Worm (Caenorhabditis elegans): ENCODE results near the gene Y38C1BA.1.

Y38C1BA.1 gene

DNA sequence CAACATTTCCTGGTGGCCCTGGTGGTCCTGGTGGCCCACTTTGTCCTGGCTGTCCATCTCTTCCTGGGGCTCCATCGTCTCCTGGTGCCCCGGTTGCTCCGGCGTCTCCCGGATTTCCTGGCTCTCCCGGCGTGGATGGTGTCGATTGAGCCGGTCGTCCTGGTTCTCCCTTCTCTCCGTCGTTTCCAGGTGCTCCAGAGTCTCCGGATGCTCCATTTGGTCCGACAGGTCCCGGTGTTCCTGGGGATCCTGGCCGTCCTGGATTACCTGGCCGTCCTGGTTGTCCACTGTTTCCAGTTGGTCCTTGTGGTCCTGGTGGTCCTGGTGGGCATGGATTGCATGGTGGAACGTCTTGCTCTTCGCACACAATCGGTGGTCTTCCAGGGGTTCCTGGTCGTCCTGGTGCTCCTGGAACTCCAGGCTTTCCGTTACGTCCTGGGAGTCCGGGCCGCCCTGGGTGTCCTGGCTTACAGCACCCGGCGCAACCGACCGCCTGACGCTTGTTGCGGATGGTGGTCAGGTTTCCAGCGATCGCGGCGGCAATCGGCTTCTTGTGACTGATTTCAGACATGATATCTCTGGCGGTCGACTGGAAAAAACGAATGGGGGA, 14.8 kb upstream of the Y38C1BA.1 start:
- TF ChIP-seq unc-62 (GFP tag; optimal IDR thresholded peaks at IDR 0.05): no peak

DNA sequence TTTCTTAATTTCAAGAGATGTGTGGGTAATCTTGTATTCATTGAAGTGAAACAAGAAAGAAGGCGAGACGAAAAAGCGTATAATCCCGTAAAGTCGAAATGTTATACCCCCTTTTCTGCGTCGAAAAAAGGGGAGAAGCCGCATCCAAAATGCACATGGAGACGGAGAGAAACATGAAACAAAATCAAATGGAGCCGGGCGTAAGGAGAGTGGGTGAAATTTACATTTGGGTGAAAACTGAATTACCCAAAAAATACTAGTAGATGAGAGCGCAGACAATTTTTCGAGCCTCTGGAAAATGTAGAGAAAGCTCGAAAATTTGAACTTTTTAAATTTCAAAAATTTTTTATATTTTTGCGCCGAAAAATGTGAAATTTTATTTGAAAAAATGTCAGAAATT, 12.5 kb upstream of the Y38C1BA.1 start:
- no peak for TF ChIP-seq unc-62 (GFP tag; optimal IDR thresholded peaks at IDR 0.05)

DNA sequence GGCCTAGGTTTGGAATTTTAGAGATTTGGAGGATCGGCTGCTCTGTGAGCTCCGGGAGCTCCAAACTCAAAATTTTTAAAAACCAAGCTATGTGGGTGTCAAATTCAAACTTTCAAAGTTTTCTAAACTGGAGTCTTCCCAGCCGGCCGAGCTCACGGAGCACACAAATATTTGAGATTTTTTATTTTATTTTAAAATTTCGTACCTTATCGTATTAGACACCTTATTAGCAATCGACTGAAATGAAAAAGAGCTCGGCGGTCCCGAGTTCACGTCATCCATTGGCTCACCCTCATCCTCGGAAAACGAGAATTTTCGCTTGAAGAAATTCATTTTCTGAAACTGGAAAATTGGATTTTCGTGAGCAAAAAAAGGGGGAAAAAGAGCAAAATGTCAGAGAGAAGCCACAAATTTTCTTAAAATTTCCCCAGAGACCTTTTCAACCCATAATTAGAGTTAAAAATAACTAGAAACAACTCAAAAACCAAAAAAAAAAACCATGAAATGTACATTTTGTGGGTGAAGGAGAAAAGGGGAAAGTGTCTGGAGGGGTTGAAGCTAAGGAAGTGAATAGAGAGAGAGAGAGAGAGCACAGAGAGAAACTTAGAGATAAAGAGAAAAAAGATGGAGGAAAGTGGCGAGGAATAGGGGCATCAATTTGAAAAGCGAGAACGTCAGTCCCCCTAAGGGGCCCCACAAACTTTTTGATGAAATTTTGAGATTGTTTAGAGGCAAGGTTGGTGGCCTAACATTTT, 11.2 kb upstream of the Y38C1BA.1 start, which contains the start of gene snn-1:
Gene snn-1, minus strand, starts transcription at position 355 of the 755 bp plus-strand sequence.
- no peak for TF ChIP-seq unc-62 (GFP tag; optimal IDR thresholded peaks at IDR 0.05)

DNA sequence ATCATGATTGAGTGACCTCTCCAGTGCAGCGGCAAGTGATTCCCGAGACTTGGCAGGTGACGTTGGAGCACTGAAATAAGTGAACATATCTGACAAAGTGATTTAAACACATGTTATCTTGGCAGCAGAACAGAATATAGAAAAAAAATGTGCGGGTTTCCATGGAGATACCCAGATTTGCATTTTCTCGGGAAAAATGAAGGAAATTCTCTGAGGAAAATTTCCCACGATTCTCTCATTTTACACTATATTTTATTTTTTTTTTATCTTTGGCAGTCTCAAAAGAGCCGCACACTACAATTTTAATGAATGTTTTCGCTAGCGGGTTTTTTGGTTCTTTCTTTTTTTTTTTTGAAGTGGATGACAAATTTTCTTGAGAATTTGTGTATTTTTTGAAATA, 10.1 kb upstream of the Y38C1BA.1 start:
- no peak for TF ChIP-seq unc-62 (GFP tag; optimal IDR thresholded peaks at IDR 0.05)

DNA sequence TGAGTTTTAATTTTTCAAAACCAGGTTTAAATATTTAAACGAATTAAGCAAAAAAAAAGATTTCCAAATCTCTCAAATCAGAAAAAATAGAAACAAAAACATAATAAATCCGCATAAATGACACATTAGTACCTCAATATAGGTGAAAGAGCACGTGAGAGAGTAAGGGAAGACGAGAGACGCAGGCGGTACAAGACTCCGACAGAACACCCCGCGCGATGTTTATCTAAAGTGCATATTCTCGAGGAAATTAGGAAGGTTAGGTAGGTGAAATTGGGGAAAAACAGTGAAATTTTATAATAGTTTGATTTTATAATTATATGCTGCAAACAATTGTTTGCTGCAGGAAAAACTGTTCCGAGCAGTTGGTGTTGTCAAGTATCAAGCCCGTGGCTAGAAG, 831 bp upstream of the Y38C1BA.1 start:
- TF ChIP-seq unc-62 (GFP tag; optimal IDR thresholded peaks at IDR 0.05): no peak

DNA sequence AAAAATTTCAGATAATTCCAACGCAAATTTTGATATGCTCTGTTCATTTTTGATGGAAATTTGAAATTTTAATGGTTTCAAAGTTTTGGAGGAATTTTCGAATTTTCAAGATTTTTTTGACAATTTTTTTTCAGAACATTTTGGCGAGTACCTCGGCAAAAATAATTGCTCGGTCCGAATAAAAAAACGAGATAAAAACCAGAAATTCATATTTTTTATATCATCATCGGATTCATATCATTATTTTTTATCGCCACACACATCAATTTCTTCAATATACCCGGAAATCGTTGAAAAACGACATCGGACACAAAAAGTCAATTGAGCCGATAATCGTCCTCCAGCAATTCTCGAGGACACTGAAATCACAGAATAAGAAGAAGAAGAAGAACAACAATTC, 12.0 kb downstream of the Y38C1BA.1 start:
- no peak for TF ChIP-seq unc-62 (GFP tag; optimal IDR thresholded peaks at IDR 0.05)

DNA sequence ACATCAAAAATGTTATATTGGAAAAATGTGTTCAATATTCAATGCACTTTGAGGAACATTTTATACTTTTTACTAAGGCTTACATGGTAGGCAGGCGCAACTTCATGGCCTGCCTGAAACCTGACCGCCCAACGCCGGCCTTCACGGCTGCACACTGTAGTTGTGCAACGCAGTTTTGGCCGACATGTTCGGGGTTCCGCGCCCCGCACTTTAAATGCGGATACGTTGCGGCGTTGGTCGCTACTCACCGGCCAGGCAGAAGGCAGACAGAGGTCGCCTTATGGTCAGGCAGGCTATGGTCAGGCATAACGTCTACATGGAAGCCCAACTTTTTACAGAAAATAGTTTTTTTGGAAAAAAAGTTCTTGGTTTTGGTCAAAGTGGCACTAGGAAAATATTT, 13.1 kb downstream of the Y38C1BA.1 start:
- TF ChIP-seq unc-62 (GFP tag; optimal IDR thresholded peaks at IDR 0.05): no peak

DNA sequence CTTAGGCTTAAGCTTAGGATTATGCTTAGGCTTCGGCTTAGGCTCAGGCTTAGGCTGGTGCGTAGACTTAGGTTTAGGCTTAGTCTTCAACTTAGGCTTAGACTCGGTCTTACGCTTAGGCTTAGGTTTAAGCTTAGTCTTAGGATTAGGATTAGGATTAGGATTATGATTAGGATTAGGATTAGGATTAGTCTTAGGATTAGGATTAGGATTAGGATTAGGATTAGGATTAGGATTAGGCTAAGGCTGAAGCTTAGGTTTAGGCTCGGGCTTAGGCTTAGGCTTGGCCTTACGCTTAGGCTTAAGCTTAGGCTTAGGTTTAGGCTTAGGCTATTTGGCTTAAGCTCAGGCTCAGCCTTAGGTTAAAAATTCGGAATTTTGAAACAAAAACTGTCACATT, 18.6 kb downstream of the Y38C1BA.1 start:
- no peak for TF ChIP-seq unc-62 (GFP tag; optimal IDR thresholded peaks at IDR 0.05)

DNA sequence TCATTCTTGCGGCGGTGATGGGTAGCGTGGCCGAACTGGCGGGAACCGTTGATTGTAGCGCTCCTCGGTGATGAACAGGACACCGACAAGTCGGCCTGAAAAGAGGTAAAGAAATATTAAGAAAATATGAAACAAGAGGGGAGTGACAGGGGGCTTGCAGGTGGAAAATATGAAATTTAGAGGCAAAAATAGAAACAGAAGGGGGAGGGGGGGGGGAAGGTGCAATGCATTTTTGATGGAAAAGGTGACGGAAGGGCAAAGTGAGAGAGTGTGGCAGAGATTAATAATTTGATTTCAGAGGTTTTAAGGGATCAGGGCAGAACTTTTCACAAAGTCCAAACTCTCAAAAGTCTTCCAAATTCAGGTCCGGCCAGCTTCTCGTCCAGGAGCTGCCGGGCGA, 22.2 kb downstream of the Y38C1BA.1 start, which contains the start of gene frpr-19:
Gene frpr-19, minus strand, starts transcription at position 101 of the 400 bp plus-strand sequence.
- TF ChIP-seq unc-62 (GFP tag; optimal IDR thresholded peaks at IDR 0.05): no peak

DNA sequence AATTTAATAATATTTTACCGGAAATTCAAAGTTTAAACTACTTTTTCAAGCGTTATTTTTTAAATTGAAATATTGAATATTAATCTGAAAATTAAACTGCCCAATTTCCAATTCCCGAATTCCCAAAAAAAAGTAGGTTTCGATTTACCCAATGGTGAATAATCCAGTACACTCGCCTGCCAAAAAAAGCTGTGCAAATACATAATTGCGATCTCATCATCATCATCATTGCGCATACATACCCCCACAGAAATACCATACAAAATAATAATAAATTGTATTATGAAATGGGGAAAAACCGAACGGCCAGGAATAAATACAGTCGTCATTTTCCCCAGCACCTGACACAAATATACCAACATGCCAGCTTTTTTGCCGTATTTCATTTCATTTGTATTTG, 31.9 kb downstream of the Y38C1BA.1 start, which contains the start of gene Y41D4A.1:
Gene Y41D4A.1, plus strand, starts transcription at position 301 of the 400 bp plus-strand sequence.
- TF ChIP-seq unc-62 (GFP tag; optimal IDR thresholded peaks at IDR 0.05): no peak

DNA sequence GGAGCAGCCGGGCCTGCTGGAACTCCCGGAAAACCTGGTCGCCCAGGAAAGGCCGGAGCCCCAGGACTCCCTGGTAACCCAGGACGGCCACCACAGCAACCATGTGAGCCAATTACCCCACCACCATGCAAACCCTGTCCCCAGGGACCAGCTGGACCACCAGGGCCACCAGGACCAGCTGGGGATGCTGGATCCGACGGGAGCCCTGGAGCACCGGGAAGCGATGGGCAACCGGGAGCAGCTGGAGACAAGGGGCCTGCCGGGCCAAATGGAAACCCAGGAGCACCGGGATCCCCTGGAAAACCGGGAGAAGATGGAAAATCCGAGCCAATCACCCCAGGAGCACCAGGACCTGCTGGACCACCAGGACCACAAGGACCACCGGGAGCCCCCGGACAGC, 34.7 kb downstream of the Y38C1BA.1 start:
- TF ChIP-seq unc-62 (GFP tag; optimal IDR thresholded peaks at IDR 0.05): no peak

DNA sequence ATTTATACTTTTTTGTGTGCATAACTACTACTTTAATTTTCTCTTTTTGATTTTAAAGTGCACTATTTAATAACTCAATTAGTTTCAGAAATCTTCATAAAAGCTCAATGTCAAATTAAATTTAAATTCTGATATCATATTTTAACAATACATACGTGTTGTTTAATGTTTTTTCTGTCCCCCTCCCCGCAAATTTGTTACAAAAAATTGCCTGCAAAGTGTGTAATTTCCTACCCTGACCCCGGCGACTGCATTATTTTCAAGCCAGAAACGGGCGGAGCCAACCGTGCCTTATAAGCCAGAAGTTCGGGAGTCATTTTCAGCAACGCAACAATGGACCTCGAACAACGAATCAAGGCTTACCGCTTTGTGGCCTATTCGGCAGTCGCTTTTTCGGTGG, 35.5 kb downstream of the Y38C1BA.1 start, which contains the start of gene col-108:
Gene col-108, plus strand, starts transcription at position 301 of the 400 bp plus-strand sequence.
- TF ChIP-seq unc-62 (GFP tag; optimal IDR thresholded peaks at IDR 0.05): no peak

DNA sequence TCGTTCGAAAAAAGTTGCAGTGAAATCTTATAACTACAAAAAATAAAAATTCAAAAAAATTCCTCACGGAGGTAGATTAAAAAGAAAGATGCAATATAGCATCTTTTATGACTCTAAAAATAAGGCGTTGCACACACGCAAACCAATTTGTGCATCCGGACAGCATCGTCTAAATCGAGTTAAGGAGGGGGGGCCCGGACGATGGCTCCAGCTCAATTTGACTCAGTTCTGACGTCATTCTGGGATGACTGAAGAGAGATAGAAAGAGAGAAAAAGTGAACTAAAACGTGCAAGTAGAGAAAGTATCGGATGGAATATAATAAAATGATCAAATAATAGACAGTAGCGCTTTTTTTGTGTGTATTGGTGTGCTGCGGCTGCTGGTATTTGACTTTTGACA, 37.8 kb downstream of the Y38C1BA.1 start:
- TF ChIP-seq unc-62 (GFP tag; optimal IDR thresholded peaks at IDR 0.05): no peak

DNA sequence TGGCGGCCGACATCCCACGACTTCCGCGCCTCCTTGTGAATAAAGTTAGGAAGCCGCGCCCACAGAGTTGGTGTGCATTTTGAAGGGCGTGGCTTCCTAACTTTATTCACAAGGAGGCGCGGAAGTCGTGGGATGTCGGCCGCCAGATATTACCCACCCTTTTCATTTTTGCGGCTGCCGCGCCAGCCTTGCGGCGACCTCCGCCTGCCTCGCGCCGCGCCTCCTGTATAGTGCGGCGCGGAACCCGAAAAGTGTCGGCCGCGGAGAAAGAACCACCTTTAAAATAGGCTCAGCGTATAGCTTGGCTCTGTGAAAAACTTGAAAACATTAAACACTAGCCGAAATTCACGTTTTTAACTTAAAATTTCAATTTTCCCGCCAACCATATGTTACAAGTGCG, 40.3 kb downstream of the Y38C1BA.1 start:
- no peak for TF ChIP-seq unc-62 (GFP tag; optimal IDR thresholded peaks at IDR 0.05)

DNA sequence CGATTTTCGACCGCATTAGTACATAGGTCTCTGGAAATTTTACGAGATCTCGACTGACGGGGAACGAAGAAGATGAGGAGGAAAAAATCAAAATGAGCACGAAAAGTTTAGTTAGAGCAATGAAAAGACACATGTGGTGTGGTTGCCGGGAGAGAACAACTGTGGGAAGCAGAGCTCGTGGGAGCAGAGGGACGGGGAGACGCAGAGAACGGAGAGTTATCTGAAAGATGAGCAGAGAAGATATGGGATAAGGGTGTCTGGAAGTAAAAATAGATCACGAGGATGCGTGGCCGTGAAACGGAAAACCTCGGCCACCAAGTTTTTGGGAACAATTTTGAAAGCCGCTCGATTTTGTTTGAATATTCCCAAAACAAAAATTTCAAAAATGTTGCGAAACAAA, 42.2 kb downstream of the Y38C1BA.1 start, which contains the start of gene Y41D4A.7:
Gene Y41D4A.7, minus strand, starts transcription at position 18 of the 400 bp plus-strand sequence.
- no peak for TF ChIP-seq unc-62 (GFP tag; optimal IDR thresholded peaks at IDR 0.05)

DNA sequence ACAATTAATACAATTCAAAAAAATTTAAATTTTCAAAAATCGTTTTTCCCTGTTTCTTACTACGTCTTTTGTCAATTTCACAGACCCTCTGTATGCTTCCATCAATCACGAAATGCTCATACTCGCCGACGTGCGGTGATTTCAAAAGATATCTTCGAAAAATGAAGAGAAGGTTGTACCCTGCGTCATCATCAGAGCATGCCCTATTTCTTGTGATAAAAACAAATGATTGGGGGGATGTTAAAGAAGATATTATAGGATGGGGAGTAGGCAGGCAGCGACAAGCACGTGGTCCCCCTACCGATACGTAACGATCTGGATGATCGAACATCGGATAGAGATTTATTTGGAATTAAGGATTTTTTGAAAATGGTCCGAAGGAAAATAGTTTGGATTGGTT, 45.2 kb downstream of the Y38C1BA.1 start:
- TF ChIP-seq unc-62 (GFP tag; optimal IDR thresholded peaks at IDR 0.05): no peak

DNA sequence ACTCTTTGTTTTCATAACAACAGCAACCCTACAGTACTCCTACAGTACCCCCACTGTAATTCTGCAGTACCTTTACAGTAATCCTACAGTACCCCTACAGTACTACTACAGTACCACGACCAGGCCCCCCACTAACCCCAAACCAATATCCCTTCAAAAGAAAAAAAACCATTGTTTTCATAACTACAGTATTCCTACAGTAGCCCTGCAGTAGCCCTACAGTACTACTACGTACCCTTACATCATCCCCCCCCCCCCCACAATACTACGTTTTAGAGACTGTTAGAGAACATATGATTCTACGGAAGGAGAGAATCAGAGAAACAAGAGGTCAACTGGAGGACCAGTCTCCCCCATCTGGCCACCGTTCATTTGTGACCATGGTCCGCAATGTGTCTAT, 50.3 kb downstream of the Y38C1BA.1 start, which contains the start of gene Y41D4A.3:
Gene Y41D4A.3, plus strand, starts transcription at position 301 of the 400 bp plus-strand sequence.
- TF ChIP-seq unc-62 (GFP tag; optimal IDR thresholded peaks at IDR 0.05): no peak

Measured in whole organism, dauer.